Fruit fly (Drosophila melanogaster): ENCODE measurements around the gene Coq3.

The Coq3 gene

dm6 chr2L:21107651-21108489 is 50.5 kb downstream of the Coq3 start (continued):
- TF ChIP-seq CG18262 (tag; optimal IDR thresholded peaks at IDR 0.05) (no peak), stwl (tag; optimal IDR thresholded peaks at IDR 0.05) (peak; percentile 23), crol (GFP tag; IDR thresholded peaks at IDR 0.05) (0 out of 2 replicates have a peak, but pooled peaks have one; percentile 9)

Measured in whole organism, embryonic.